Fruit fly (Drosophila melanogaster) whole organism, larva: ENCODE results near the gene CG12016.

Experiments used
- noc ChIP-seq: fragments of 200-800 bp; sonication (Bioruptor generic); optimal IDR thresholded peaks from 3 replicates; lab custom pipeline; 2019; ENCODE audit warnings: missing biosample characterization, mild to moderate bottlenecking, missing genetic modification characterization, moderate library complexity

Gene CG12016

DNA sequence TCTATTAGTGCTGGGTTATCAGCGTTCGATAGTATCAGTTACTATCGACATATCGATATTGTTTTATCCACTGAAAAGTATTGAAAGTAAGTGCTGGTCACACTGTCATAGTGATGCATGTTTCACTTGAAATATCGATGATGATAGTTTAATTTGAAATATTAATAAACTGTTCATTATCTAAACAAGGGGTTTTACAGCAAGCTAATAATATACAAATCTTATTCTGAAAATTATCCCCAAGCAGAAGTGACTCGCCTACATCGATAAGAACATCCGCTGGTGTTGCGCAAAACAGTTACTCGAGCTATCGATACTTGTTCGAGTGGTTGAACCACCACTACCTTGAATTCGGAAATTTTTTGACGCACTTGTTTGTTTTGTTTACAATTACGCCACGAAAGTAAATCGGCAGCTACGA, at the start of gene CG12016, which contains the start of the genes PIG-C and Dpm2:
Gene CG12016, plus strand, starts transcription at position 333 of the 421 bp plus-strand sequence.
Gene PIG-C, minus strand, starts transcription at position 10 of the 421 bp plus-strand sequence.
Gene Dpm2, plus strand, starts transcription at position 333 of the 421 bp plus-strand sequence.
- TF ChIP-seq noc (tag; lab: Kevin White, UChicago), result peak; percentile 16

DNA sequence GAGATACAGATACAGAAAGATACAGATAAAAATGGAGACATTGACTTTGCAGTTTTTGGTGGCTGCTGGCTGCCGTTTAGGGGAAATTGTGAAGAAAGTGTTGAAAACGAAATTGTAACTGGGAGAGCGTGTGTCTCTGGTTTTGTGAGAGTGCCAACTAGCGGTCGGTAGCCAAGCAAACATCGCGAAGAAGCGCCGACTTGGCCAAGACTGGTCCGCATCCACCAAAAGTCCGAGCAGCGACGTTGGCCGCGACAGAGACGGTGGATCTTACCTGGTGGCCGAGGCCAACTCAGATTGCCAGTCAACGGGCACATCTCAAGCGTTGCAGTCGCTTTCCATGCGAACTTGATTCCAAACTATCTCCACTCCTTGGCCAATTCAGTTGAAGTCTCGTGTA, 48.6 kb upstream of the CG12016 start, which contains the start of gene CG14960:
Gene CG14960, plus strand, starts transcription at position 301 of the 400 bp plus-strand sequence.
- TF ChIP-seq noc (tag; lab: Kevin White, UChicago), result no peak

DNA sequence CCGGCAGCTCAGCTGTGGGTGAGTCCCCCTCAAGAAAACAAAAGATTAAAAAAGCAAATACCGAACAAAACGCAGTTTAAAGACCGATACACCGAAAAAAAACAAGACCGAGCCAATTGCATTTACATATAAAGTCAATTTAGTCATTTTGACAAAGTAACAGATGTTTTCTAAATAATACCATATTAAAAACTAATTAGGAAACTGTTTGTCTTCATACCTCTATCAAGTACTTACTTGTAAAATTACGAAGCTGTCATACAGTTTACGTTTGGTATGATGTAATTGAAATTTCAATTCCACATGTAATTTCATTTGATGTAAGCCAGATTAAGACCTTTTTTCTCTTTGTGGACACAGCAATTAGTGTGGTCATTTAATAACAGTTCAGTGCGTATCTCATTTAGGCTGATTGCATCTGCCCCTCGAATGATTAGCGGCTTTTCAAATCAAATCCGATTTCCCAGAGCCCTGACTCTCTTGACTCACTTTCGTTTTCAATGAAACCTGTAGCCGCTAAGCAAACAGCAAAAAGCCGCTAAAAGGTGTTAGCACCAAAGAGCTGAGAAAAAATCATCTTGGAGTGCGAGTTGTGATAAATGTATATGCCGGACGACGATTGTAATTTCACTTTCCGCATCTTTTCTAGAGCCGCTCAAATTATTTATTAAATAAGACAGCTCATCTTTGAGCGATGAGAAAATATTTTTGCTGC, 44.7 kb upstream of the CG12016 start:
- no peak for TF ChIP-seq noc (tag; lab: Kevin White, UChicago)

DNA sequence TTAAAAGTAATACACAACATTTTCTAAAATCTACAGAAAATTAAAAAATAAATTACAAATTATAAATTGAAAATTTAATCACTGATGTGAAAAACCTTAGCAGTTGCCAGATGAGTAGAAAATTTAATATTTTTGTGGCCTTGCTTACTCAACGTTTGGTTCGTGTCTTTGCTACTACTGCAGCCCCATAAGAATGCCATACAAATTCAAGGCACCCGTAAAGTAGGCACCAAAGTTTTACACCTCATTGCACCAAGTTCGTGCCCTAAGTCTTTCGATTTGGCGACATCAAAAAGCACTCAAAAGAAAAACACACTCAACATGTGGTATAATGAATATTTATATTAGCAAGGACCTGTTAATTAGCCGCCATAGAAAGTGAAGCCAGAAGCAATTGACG, 42.4 kb upstream of the CG12016 start:
- TF ChIP-seq noc (tag; lab: Kevin White, UChicago), result no peak

DNA sequence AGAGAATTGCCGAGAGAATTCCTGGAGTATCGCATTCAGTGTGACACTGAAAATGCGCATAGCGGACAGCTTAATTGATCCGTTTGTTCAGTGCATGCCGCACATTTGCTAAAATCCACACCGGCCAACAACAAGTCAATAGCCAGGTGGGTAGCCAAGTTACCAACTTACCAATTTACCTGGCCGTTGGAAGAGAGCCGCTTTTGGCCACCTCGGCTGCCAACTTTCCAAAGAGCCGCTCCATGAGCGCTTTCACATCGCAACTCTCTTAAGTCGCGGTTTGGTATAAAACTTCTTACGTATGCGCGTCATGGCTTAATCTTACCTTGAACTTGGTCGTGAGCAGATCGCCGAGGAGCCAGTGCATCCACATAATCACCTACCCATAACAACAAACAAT, 39.4 kb upstream of the CG12016 start, which contains the start of gene CG12017:
Gene CG12017, plus strand, starts transcription at position 310 of the 400 bp plus-strand sequence.
- no peak for TF ChIP-seq noc (tag; lab: Kevin White, UChicago)

dm6 chr3L:3283264-3283663, 36.1 kb upstream of the CG12016 start:
- TF ChIP-seq noc (tag; lab: Kevin White, UChicago), result no peak

- TF ChIP-seq noc (tag; lab: Kevin White, UChicago), result no peak
Observed at dm6 chr3L:3284900-3285299, 34.5 kb upstream of the CG12016 start.

DNA sequence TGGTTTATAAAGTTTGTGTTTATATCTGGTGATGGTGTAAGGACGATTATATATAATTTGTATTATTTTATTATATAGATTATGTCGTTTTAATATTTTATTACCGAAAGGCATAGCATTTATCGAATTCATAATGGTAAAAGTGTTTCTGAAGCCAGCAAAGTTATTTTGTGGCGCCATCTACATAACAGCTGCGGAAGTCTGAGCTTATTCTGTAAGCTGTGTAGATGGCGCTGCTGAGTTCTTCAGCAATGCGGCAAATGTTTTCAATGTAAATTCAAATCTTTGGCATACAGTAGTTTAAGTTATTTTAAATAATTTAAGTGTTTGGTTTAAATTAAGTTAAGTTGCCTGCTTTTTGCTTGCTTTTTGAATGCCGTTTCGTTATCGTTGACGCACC, 30.9 kb upstream of the CG12016 start:
- TF ChIP-seq noc (tag; lab: Kevin White, UChicago), result no peak

dm6 chr3L:3291159-3291558, 28.2 kb upstream of the CG12016 start, which contains the start of gene CG12009:
Gene CG12009, plus strand, starts transcription at chr3L:3291459.
- TF ChIP-seq noc (tag; lab: Kevin White, UChicago), result no peak

DNA sequence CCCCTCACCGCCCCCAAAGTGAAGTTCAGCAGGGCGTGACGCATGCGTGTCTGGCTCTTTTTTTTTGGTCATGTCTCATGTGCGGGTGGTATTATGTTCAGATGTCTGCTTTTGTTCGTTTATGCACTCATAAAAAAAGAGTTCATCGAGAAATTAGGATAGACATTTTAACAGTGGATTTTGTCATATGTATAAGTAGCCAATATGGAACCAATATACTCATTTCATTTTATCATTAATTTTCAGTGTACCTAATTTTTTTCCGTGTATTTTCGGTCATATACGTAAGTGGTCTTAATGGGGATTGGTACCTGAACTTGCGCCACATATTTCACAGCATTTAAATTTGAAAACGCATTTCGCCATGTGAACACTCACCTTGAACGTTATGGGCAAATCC, 19.0 kb upstream of the CG12016 start:
- TF ChIP-seq noc (tag; lab: Kevin White, UChicago), result no peak

dm6 chr3L:3301171-3301738, 18.1 kb upstream of the CG12016 start:
- peak; percentile 97 for TF ChIP-seq noc (tag; lab: Kevin White, UChicago)

DNA sequence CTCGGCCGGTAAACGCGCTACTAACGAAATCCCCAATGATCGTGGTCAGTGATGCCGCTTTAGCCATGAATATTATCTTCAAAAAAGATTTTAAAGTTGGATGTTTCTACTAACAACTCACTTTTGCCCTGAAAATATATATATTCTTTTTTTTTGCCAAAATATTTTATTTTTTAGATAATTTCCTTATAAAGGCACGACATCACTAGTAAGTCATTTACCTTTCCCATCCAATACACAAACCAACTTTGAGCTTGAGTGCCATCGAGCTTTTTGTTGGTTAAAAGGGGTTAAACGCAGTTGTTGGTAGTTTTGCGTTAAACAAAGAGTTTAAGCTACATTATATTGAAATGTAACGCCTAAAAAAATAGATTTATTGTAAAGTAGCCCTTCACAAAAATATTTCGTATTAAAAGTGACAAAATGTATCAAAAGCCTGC, 16.2 kb upstream of the CG12016 start, which contains the start of gene CG14968:
Gene CG14968, minus strand, starts transcription at position 26 of the 440 bp plus-strand sequence.
- peak; percentile 96 for TF ChIP-seq noc (tag; lab: Kevin White, UChicago)

DNA sequence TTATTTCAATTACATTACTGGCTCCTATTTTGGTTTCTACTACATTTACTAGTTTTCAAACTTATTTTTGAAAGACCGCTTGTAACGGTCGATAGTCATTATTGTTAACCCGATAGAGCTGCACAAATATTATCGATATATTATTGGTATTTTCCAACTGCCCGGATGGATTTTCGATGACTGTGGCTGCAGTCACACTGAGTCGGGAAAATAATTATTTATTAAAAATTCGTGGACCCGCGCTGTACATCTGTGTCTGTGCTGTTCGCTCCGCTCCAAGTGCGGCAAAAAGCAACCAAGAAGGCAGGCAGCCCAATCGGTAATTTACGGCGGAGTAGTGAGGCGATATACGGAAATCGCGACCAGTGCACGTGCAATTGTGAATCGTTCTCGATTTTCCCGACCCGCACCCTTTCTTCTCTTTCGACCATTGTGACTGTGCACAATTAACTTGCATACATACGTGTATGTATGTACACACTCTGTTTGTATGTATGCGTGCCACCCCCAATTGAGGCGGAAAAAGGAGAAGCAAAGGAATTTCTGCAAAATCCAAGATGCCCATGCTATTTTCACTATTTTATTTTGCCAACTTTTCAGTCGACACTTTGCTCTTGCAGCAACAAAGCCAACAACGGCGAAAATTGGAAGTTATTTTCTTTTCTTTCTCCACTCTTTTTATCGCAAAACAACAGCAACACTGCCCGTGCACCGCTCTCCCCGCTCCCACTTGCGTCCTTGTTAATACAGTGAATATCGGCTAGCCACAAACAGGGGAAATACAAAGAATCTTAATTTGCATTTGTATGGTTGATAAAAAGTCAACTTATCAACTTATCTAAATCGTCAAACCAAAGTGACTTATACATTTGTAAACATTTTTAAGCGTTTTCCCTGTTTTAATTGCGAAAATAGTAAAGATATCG, 15.6 kb upstream of the CG12016 start, which contains the start of gene ZnT63C:
Gene ZnT63C, plus strand, starts transcription at position 175 of the 926 bp plus-strand sequence.
- TF ChIP-seq noc (tag; lab: Kevin White, UChicago), result no peak

DNA sequence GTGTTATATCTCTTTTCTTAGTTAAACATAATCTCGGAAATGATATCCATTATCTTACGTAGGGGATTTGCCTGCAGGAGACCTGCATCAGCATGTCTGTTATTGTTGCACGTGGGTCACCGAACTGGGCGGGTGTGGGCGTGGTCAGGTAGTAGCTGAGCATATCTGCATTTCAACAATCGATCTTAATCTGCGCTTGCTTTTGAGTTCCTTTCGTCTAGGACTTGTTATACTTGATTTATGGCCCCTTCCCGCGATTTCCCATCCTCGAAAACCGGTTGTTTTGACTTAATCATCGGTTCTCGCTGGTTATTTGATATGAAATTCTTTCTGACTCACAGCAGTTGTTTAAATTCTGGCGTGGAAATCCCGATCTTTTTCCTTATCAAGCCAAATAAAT, 14.6 kb upstream of the CG12016 start:
- TF ChIP-seq noc (tag; lab: Kevin White, UChicago), result no peak

- no peak for TF ChIP-seq noc (tag; lab: Kevin White, UChicago)
Observed at dm6 chr3L:3305430-3305829, 13.9 kb upstream of the CG12016 start.
